Worm (Caenorhabditis elegans): ENCODE measurements around the gene mnm-2.
A peak's percentile ranks its signal among the peaks of the same experiment; 100 is the strongest.

mnm-2 gene

DNA sequence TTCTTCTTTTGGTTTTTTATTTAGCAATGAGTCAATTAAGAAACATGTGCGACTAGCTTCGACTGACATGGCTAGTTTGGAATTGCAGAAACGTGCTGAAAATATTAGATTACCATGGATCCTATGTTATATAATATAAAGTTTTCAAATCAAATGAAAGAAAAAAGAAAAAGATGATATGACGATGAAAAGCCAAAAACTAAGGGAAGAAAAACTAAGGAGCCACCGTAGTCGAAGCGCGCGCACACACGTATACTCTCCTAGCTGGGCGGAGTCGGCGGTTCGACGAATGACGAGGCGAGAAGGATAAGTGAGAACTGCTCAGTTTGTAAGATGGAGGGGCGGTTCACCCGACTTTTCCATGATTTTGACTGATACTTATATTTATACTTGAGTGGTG, at the start of gene mnm-2:
Gene mnm-2 (minus strand): TSS at position 101 of the 400 bp plus-strand sequence.
- no peak for TF ChIP-seq alr-1 (tag; optimal IDR thresholded peaks at IDR 0.05; ENCODE audit: borderline replicate concordance)

DNA sequence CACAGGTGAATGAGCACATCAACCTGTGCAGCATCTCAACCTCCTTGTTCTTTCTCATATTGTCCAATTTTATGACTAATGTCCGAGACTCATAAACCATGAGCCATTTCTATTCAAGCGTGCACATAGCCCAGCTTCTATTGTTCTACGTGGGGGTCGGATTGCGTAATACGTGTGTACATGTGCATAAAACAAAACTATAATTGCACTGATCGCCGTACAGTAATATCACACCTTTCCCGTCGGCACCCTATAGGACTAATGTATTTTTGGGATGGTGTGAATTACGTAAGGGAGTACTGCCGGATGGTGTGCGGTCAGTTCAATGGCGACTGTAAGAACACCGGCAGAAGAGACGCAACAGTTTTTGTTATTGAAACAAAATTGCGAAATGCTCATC, 45.2 kb upstream of the mnm-2 start:
- TF ChIP-seq egl-13 (tag; optimal IDR thresholded peaks at IDR 0.05) (no peak), pag-3 (tag; optimal IDR thresholded peaks at IDR 0.05; ENCODE audit: borderline replicate concordance, insufficient read depth) (no peak), unc-62 (GFP tag; optimal IDR thresholded peaks at IDR 0.05) (no peak), blmp-1 (tag; optimal IDR thresholded peaks at IDR 0.05) (no peak), hlh-17 (GFP tag; optimal IDR thresholded peaks at IDR 0.05; ENCODE audit: borderline replicate concordance) (no peak), pqm-1 (tag; optimal IDR thresholded peaks at IDR 0.05) (no peak), unc-98 (GFP tag; IDR thresholded peaks at IDR 0.05) (no peak), elt-3 (tag; optimal IDR thresholded peaks at IDR 0.05) (no peak), lin-15B (tag; optimal IDR thresholded peaks at IDR 0.05) (no peak), nhr-12 (tag; optimal IDR thresholded peaks at IDR 0.05) (no peak), tlp-1 (tag; optimal IDR thresholded peaks at IDR 0.05) (no peak), snpc-4 (tag; optimal IDR thresholded peaks at IDR 0.05) (no peak), fos-1 (tag; optimal IDR thresholded peaks at IDR 0.05) (no peak), zag-1 (tag; optimal IDR thresholded peaks at IDR 0.05) (no peak), ceh-63 (GFP tag; optimal IDR thresholded peaks at IDR 0.05) (no peak), ztf-4 (tag; optimal IDR thresholded peaks at IDR 0.05) (no peak), aha-1 (tag; optimal IDR thresholded peaks at IDR 0.05) (no peak), mab-9 (GFP tag; IDR thresholded peaks at IDR 0.05) (no peak), nhr-19 (GFP tag; conservative IDR thresholded peaks at IDR 0.05) (no peak)

DNA sequence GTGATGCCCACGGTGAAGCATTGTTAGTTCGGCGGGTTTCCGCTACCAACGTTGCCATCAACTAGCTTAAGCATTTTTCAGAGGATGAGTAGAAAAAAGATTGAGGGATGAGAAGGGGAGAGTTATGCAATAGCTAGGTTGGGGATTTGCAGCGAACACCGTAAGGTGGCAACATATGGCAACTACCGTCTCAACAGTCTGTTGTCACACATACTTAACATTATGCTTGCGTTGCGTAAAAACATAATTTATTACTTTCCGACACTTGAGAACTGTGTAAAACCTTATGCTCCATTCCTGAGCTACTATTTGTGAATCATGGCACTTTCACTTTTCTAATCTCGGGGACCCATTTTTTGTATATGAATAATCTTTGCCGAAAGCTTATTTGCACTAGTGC, 42.0 kb upstream of the mnm-2 start:
- TF ChIP-seq ets-5 (GFP tag; IDR thresholded peaks at IDR 0.05), result no peak
- no peak for TF ChIP-seq isw-1 (GFP tag; IDR thresholded peaks at IDR 0.05)
- no peak for TF ChIP-seq nhr-47 (tag; optimal IDR thresholded peaks at IDR 0.05)
- TF ChIP-seq hpl-2 (GFP tag; optimal IDR thresholded peaks at IDR 0.05), result no peak
- no peak for TF ChIP-seq hlh-17 (GFP tag; optimal IDR thresholded peaks at IDR 0.05; ENCODE audit: borderline replicate concordance)
- no peak for TF ChIP-seq xbp-1 (tag; optimal IDR thresholded peaks at IDR 0.05)
- TF ChIP-seq ztf-11 (tag; optimal IDR thresholded peaks at IDR 0.05), result no peak
- no peak for TF ChIP-seq lir-3 (tag; optimal IDR thresholded peaks at IDR 0.05; ENCODE audit: poor library complexity)
- TF ChIP-seq blmp-1 (tag; optimal IDR thresholded peaks at IDR 0.05), result no peak
- no peak for TF ChIP-seq F16B12.6 (tag; optimal IDR thresholded peaks at IDR 0.05)
- TF ChIP-seq lin-15B (tag; optimal IDR thresholded peaks at IDR 0.05), result no peak
- TF ChIP-seq nhr-12 (tag; optimal IDR thresholded peaks at IDR 0.05), result no peak
- no peak for TF ChIP-seq nhr-28 (tag; optimal IDR thresholded peaks at IDR 0.05)
- TF ChIP-seq nhr-90 (tag; optimal IDR thresholded peaks at IDR 0.05; ENCODE audit: poor library complexity), result no peak
- TF ChIP-seq C16A3.4 (tag; optimal IDR thresholded peaks at IDR 0.05), result no peak
- no peak for TF ChIP-seq ces-1 (GFP tag; optimal IDR thresholded peaks at IDR 0.05)
- no peak for TF ChIP-seq irx-1 (tag; optimal IDR thresholded peaks at IDR 0.05)
- no peak for TF ChIP-seq grh-1 (GFP tag; IDR thresholded peaks at IDR 0.05)

DNA sequence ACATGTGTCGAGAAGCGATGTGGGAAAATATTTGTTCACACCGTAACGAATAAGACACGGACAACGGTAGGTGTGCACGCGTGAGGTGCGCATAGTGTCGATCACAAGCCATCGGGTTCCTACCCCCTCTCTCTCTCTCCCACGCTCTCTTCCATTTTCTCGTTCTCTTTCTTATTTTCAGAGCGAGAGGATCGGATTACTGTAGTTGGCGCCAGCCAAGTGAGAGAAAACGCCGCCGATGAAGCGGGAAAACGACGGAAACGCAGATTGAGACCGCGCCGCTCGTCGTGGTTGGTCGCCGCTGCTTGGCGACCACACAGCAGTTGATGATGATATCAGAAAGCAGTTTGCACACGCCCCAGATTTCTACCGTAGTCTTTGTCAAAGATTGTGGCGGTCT, 39.7 kb upstream of the mnm-2 start:
- TF ChIP-seq lsy-2 (tag; optimal IDR thresholded peaks at IDR 0.05), result peak in 1 of 2 experiments; percentile 68
- no peak for TF ChIP-seq dpl-1 (GFP tag; optimal IDR thresholded peaks at IDR 0.05)
- TF ChIP-seq nhr-77 (tag; optimal IDR thresholded peaks at IDR 0.05), result no peak
- TF ChIP-seq mdl-1 (tag; optimal IDR thresholded peaks at IDR 0.05), result no peak
- peak; percentile 24 for TF ChIP-seq nhr-85 (tag)
- no peak for TF ChIP-seq lin-35 (GFP tag; optimal IDR thresholded peaks at IDR 0.05)
- no peak for TF ChIP-seq aly-2 (tag; optimal IDR thresholded peaks at IDR 0.05)
- no peak for TF ChIP-seq grh-1 (GFP tag; IDR thresholded peaks at IDR 0.05)
- TF ChIP-seq lin-14 (GFP tag; optimal IDR thresholded peaks at IDR 0.05), result peak; percentile 20
- no peak for TF ChIP-seq ceh-63 (GFP tag; optimal IDR thresholded peaks at IDR 0.05)
- no peak for TF ChIP-seq nhr-90 (tag; optimal IDR thresholded peaks at IDR 0.05; ENCODE audit: poor library complexity)
- no peak for TF ChIP-seq pag-3 (tag; optimal IDR thresholded peaks at IDR 0.05; ENCODE audit: borderline replicate concordance, insufficient read depth)
- no peak for TF ChIP-seq rnt-1 (tag; optimal IDR thresholded peaks at IDR 0.05)
- no peak for TF ChIP-seq pqm-1 (tag; optimal IDR thresholded peaks at IDR 0.05)
- peak; percentile 4 for TF ChIP-seq unc-86 (tag; optimal IDR thresholded peaks at IDR 0.05)
- TF ChIP-seq C16A3.4 (tag; optimal IDR thresholded peaks at IDR 0.05), result no peak
- no peak for TF ChIP-seq nhr-47 (tag; optimal IDR thresholded peaks at IDR 0.05)
- no peak for TF ChIP-seq unc-62 (GFP tag; optimal IDR thresholded peaks at IDR 0.05)
- no peak for TF ChIP-seq ceh-88 (GFP tag; IDR thresholded peaks at IDR 0.05)

All from whole organism, L1 larva.